Worm (Caenorhabditis elegans) whole organism, young adult: Measurements from ENCODE around the gene C41A3.2.

ENCODE experiments used
- F49E8.2 ChIP-seq: sonication (generic microtip); optimal IDR thresholded peaks from 3 replicates; lab custom pipeline; 2017; ENCODE audit warnings: missing genetic modification characterization, mild to moderate bottlenecking, missing compliant biosample characterization, antibody characterized with exemption, moderate library complexity; ENCODE audit not compliant: insufficient read depth
- F57C9.4 ChIP-seq: sonication (generic microtip); optimal IDR thresholded peaks from 2 replicates; lab custom pipeline; 2017; ENCODE audit warnings: mild to moderate bottlenecking, missing genetic modification characterization, missing compliant biosample characterization
- aptf-2 ChIP-seq: fragments of 200-800 bp; sonication (Bioruptor generic); conservative IDR thresholded peaks from 2 replicates; pipeline ENCODE4 v1.3.6; 2022; ENCODE audit warnings: missing genetic modification reagents, missing genetic modification characterization, missing compliant biosample characterization
- aptf-3 ChIP-seq: fragments of 200-800 bp; sonication (Bioruptor generic); IDR thresholded peaks from 2 replicates; pipeline ENCODE4 v1.3.6; 2022; ENCODE audit warnings: missing genetic modification characterization, missing compliant biosample characterization
- ceh-58 ChIP-seq: fragments of 200-800 bp; sonication (Bioruptor generic); IDR thresholded peaks from 2 replicates; pipeline ENCODE4 v1.3.6; 2022; ENCODE audit warnings: missing genetic modification characterization, missing compliant biosample characterization
- dpl-1 ChIP-seq: fragments of 150-350 bp; optimal IDR thresholded peaks from 2 replicates; lab custom pipeline; 2014; ENCODE audit warnings: missing biosample characterization, missing genetic modification reagents, missing genetic modification characterization
- ets-4 ChIP-seq: fragments of 200-800 bp; sonication (Bioruptor generic); optimal IDR thresholded peaks from 2 replicates; lab custom pipeline; 2018; ENCODE audit warnings: mild to moderate bottlenecking, missing genetic modification characterization, missing compliant biosample characterization
- him-1 ChIP-seq: sonication (generic microtip); optimal IDR thresholded peaks from 2 replicates; lab custom pipeline; 2016; ENCODE audit warnings: missing genotype, missing genetic modification reagents, missing genetic modification characterization, missing compliant biosample characterization
- madf-10 ChIP-seq: sonication (generic microtip); optimal IDR thresholded peaks from 2 replicates; lab custom pipeline; 2016; ENCODE audit warnings: mild to moderate bottlenecking, missing genetic modification characterization, missing compliant biosample characterization
- nhr-120 ChIP-seq: fragments of 200-800 bp; sonication (Bioruptor generic); IDR thresholded peaks from 2 replicates; pipeline ENCODE4 v1.3.6; 2022; ENCODE audit warnings: missing genetic modification characterization, missing compliant biosample characterization
- snpc-3.4 ChIP-seq: sonication (generic microtip); optimal IDR thresholded peaks from 2 replicates; lab custom pipeline; 2017; ENCODE audit warnings: missing genetic modification characterization, mild to moderate bottlenecking, missing compliant biosample characterization, antibody characterized with exemption, moderate library complexity, missing genotype, missing genetic modification reagents
- ztf-25 ChIP-seq: fragments of 200-800 bp; sonication (Bioruptor generic); IDR thresholded peaks from 2 replicates; pipeline ENCODE4 v1.3.6; 2022; ENCODE audit warnings: missing genetic modification reagents, missing genetic modification characterization, missing compliant biosample characterization

DNA sequence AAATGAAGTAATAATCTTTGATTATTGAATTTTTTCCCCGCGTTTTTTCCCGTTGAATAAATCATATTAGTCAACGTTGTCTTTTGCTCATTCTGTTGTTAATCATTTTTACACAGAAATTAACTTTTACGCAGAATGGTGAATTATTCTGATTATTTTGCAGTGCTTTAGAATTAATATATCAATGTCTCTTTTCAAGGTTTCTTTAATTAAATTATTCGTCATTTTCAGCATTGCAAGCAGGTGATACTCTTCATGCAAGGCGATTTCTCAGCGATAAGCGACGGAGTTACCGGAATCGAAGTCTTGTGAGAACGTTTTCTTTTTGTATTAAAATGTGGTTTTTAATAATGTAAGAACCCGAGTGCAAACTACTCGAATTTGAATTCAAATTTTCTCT lies 26.5 kb downstream of the C41A3.2 start:
- TF ChIP-seq F57C9.4: no peak
- TF ChIP-seq aptf-3 (GFP tag; lab: Robert Waterston, UW): no peak
- TF ChIP-seq dpl-1 (GFP tag; lab: Kevin White, UChicago): no peak
- TF ChIP-seq madf-10: no peak
- no peak for TF ChIP-seq ztf-25
- no peak for TF ChIP-seq F49E8.2 (tag; lab: Kevin White, UChicago)
- TF ChIP-seq ceh-58: no peak
- TF ChIP-seq ets-4: no peak
- no peak for TF ChIP-seq snpc-3.4 (tag; lab: Kevin White, UChicago)
- no peak for TF ChIP-seq aptf-2 (GFP tag; lab: Robert Waterston, UW)
- no peak for TF ChIP-seq him-1 (tag; lab: Kevin White, UChicago)
- TF ChIP-seq nhr-120 (GFP tag; lab: Robert Waterston, UW): no peak
